Worm (Caenorhabditis elegans) whole organism, L1 larva: Measurements from ENCODE around the gene zag-1.
A peak's percentile ranks its signal among the peaks of the same experiment; 100 is the strongest.

Experiments used
- C04F5.9 ChIP-seq: sonication (generic microtip); optimal IDR thresholded peaks from 2 replicates; lab custom pipeline; 2016; ENCODE audit warnings: missing genetic modification characterization, missing compliant biosample characterization
- F16B12.6 ChIP-seq: fragments of 150-350 bp; optimal IDR thresholded peaks from 2 replicates; lab custom pipeline; 2014; ENCODE audit warnings: missing biosample characterization, missing genetic modification characterization
- alr-1 ChIP-seq: fragments of 200-800 bp; sonication (Bioruptor generic); optimal IDR thresholded peaks from 2 replicates; lab custom pipeline; 2018; ENCODE audit warnings: borderline replicate concordance, mild to moderate bottlenecking, missing genetic modification characterization, missing compliant biosample characterization
- aly-2 ChIP-seq: fragments of 150-350 bp; optimal IDR thresholded peaks from 2 replicates; lab custom pipeline; 2014; ENCODE audit warnings: missing biosample characterization, missing genetic modification characterization
- ama-1 ChIP-seq: fragments of 150-350 bp; optimal IDR thresholded peaks from 2 replicates; lab custom pipeline; 2014
- blmp-1 ChIP-seq: fragments of 150-350 bp; optimal IDR thresholded peaks from 2 replicates; lab custom pipeline; 2014; ENCODE audit warnings: missing biosample characterization, missing genetic modification characterization
- ceh-82 ChIP-seq, 3 experiments: fragments of 150-350 bp in 1 of 3; sonication (generic microtip) in 2 of 3; optimal IDR thresholded peaks; 2 replicates each; lab custom pipeline; 2014 to 2017; ENCODE audit warnings: missing biosample characterization in 3 of 3, missing genetic modification characterization in 3 of 3
- ceh-90 ChIP-seq: sonication (generic microtip); optimal IDR thresholded peaks from 2 replicates; lab custom pipeline; 2016; ENCODE audit warnings: missing genetic modification characterization, missing compliant biosample characterization
- ces-1 ChIP-seq: fragments of 150-350 bp; optimal IDR thresholded peaks from 2 replicates; lab custom pipeline; 2014; ENCODE audit warnings: missing biosample characterization, missing genetic modification reagents, missing genetic modification characterization
- dpl-1 ChIP-seq, 3 experiments: fragments of 150-350 bp in 2 of 3; sonication (generic microtip) in 1 of 3; optimal IDR thresholded peaks; 2 replicates each; lab custom pipeline; 2014 to 2017; ENCODE audit warnings: missing biosample characterization in 3 of 3, missing genetic modification characterization in 3 of 3, missing genetic modification reagents in 3 of 3
- efl-1 ChIP-seq, 4 experiments: fragments of 150-350 bp; optimal IDR thresholded peaks in 3 of 4; peaks in 1 of 4; 1 replicate in 1 of 4; 2 replicates in 3 of 4; lab custom pipeline; 2014; ENCODE audit warnings: missing biosample characterization in 2 of 4, missing genetic modification characterization in 2 of 4, missing genetic modification reagents in 2 of 4
- efl-3 ChIP-seq: fragments of 200-800 bp; sonication (Bioruptor generic); optimal IDR thresholded peaks from 2 replicates; lab custom pipeline; 2018; ENCODE audit warnings: mild to moderate bottlenecking, missing genetic modification characterization, missing compliant biosample characterization
- egl-13 ChIP-seq: sonication (generic microtip); optimal IDR thresholded peaks from 2 replicates; lab custom pipeline; 2016; ENCODE audit warnings: missing genotype, missing genetic modification reagents, missing genetic modification characterization, missing compliant biosample characterization
- elt-2 ChIP-seq: sonication (generic microtip); optimal IDR thresholded peaks from 2 replicates; lab custom pipeline; 2016; ENCODE audit warnings: missing genetic modification characterization, mild to moderate bottlenecking, inconsistent platforms, missing compliant biosample characterization, missing genetic modification reagents
- elt-3 ChIP-seq, 6 experiments: fragments of 150-350 bp in 1 of 6; sonication (generic microtip); optimal IDR thresholded peaks; 2 replicates each; lab custom pipeline; 2017 to 2018; ENCODE audit warnings: missing biosample characterization in 6 of 6, missing genetic modification characterization in 6 of 6, inconsistent platforms in 1 of 6
- ets-5 ChIP-seq: fragments of 200-800 bp; sonication (Bioruptor generic); IDR thresholded peaks from 2 replicates; pipeline ENCODE4 v1.3.6; 2022; ENCODE audit warnings: missing genetic modification characterization, missing compliant biosample characterization
- fkh-10 ChIP-seq: sonication (generic microtip); optimal IDR thresholded peaks from 2 replicates; lab custom pipeline; 2017; ENCODE audit warnings: missing biosample characterization, missing genetic modification reagents, missing genetic modification characterization
- hlh-17 ChIP-seq: fragments of 200-800 bp; sonication (Bioruptor generic); optimal IDR thresholded peaks from 2 replicates; lab custom pipeline; 2018; ENCODE audit warnings: missing genetic modification characterization, mild to moderate bottlenecking, missing compliant biosample characterization, moderate library complexity, borderline replicate concordance
- irx-1 ChIP-seq: sonication (generic microtip); optimal IDR thresholded peaks from 2 replicates; lab custom pipeline; 2016; ENCODE audit warnings: missing genetic modification characterization, missing compliant biosample characterization
- isw-1 ChIP-seq: fragments of 200-800 bp; sonication (Bioruptor generic); IDR thresholded peaks from 2 replicates; pipeline ENCODE4 v1.3.6; 2022; ENCODE audit warnings: missing genetic modification characterization, missing compliant biosample characterization
- jun-1 ChIP-seq: fragments of 150-350 bp; optimal IDR thresholded peaks from 2 replicates; lab custom pipeline; 2014; ENCODE audit warnings: missing biosample characterization, missing genetic modification reagents, missing genetic modification characterization
- lin-13 ChIP-seq: fragments of 150-350 bp; optimal IDR thresholded peaks from 2 replicates; lab custom pipeline; 2014; ENCODE audit warnings: missing biosample characterization, missing genetic modification reagents, missing genetic modification characterization
- lin-15B ChIP-seq: fragments of 150-350 bp; sonication (generic microtip); optimal IDR thresholded peaks from 3 replicates; lab custom pipeline; 2014; ENCODE audit warnings: missing biosample characterization, missing genetic modification characterization
- lin-35 ChIP-seq, 2 experiments: fragments of 150-350 bp; optimal IDR thresholded peaks; 2 replicates each; lab custom pipeline; 2014; ENCODE audit warnings: missing biosample characterization in 2 of 2, missing genetic modification characterization in 2 of 2, missing genetic modification reagents in 2 of 2
- lin-39 ChIP-seq: fragments of 150-350 bp; optimal IDR thresholded peaks from 2 replicates; lab custom pipeline; 2014; ENCODE audit warnings: missing biosample characterization, missing genetic modification reagents, missing genetic modification characterization
- lir-3 ChIP-seq: sonication (generic microtip); optimal IDR thresholded peaks from 2 replicates; lab custom pipeline; 2016; ENCODE audit warnings: mild to moderate bottlenecking, missing genetic modification characterization, moderate library complexity, missing compliant biosample characterization; ENCODE audit not compliant: poor library complexity
- mab-9 ChIP-seq: fragments of 200-800 bp; sonication (Bioruptor generic); IDR thresholded peaks from 2 replicates; pipeline ENCODE4 v1.3.6; 2022; ENCODE audit warnings: missing genetic modification reagents, missing genetic modification characterization, missing compliant biosample characterization
- mdl-1 ChIP-seq, 2 experiments: fragments of 150-350 bp; optimal IDR thresholded peaks; 2 replicates each; lab custom pipeline; 2014 to 2017; ENCODE audit warnings: missing biosample characterization in 2 of 2, missing genetic modification characterization in 2 of 2, inconsistent platforms in 1 of 2
- mef-2 ChIP-seq: fragments of 150-350 bp; optimal IDR thresholded peaks from 2 replicates; lab custom pipeline; 2014; ENCODE audit warnings: missing biosample characterization, missing genetic modification characterization
- mep-1 ChIP-seq: fragments of 150-350 bp; optimal IDR thresholded peaks from 2 replicates; lab custom pipeline; 2014; ENCODE audit warnings: missing biosample characterization, missing genetic modification characterization
- nhr-11 ChIP-seq: fragments of 150-350 bp; optimal IDR thresholded peaks from 2 replicates; lab custom pipeline; 2014; ENCODE audit warnings: missing biosample characterization, missing genetic modification characterization
- nhr-12 ChIP-seq: sonication (generic microtip); optimal IDR thresholded peaks from 2 replicates; lab custom pipeline; 2017; ENCODE audit warnings: missing biosample characterization, missing genetic modification characterization
- nhr-28 ChIP-seq: fragments of 150-350 bp; optimal IDR thresholded peaks from 2 replicates; lab custom pipeline; 2014; ENCODE audit warnings: missing biosample characterization, missing genetic modification characterization
- nhr-47 ChIP-seq: sonication (generic microtip); optimal IDR thresholded peaks from 2 replicates; lab custom pipeline; 2016; ENCODE audit warnings: mild to moderate bottlenecking, missing genetic modification characterization, moderate library complexity, missing compliant biosample characterization
- nhr-76 ChIP-seq: sonication (generic microtip); optimal IDR thresholded peaks from 2 replicates; lab custom pipeline; 2017; ENCODE audit warnings: missing biosample characterization, missing genetic modification characterization
- nhr-84 ChIP-seq: sonication (generic microtip); optimal IDR thresholded peaks from 2 replicates; lab custom pipeline; 2017; ENCODE audit warnings: missing biosample characterization, missing genetic modification characterization
- nhr-85 ChIP-seq: sonication (generic microtip); peaks from one replicate; lab custom pipeline; 2016; ENCODE audit warnings: missing genetic modification characterization, inconsistent platforms, missing compliant biosample characterization
- pag-3 ChIP-seq: sonication (generic microtip); optimal IDR thresholded peaks from 2 replicates; lab custom pipeline; 2017; ENCODE audit warnings: missing genetic modification characterization, mild to moderate bottlenecking, missing compliant biosample characterization, antibody characterized with exemption, borderline replicate concordance; ENCODE audit not compliant: insufficient read depth
- pqm-1 ChIP-seq: sonication (generic microtip); optimal IDR thresholded peaks from 3 replicates; lab custom pipeline; 2017; ENCODE audit warnings: missing biosample characterization, missing genetic modification characterization
- skn-1 ChIP-seq: fragments of 150-350 bp; optimal IDR thresholded peaks from 2 replicates; lab custom pipeline; 2014; ENCODE audit warnings: missing biosample characterization, missing genetic modification characterization
- snpc-4 ChIP-seq: fragments of 150-350 bp; optimal IDR thresholded peaks from 2 replicates; lab custom pipeline; 2014; ENCODE audit warnings: missing biosample characterization, missing genetic modification characterization
- sox-4 ChIP-seq: sonication (generic microtip); optimal IDR thresholded peaks from 2 replicates; lab custom pipeline; 2016; ENCODE audit warnings: missing genetic modification characterization, missing compliant biosample characterization
- sup-37 ChIP-seq: fragments of 200-800 bp; sonication (Bioruptor generic); optimal IDR thresholded peaks from 2 replicates; lab custom pipeline; 2018; ENCODE audit warnings: mild to moderate bottlenecking, missing genetic modification characterization, missing compliant biosample characterization
- swsn-7 ChIP-seq: sonication (generic microtip); optimal IDR thresholded peaks from 2 replicates; lab custom pipeline; 2016; ENCODE audit warnings: missing genetic modification characterization, missing compliant biosample characterization
- tlp-1 ChIP-seq: fragments of 150-350 bp; optimal IDR thresholded peaks from 2 replicates; lab custom pipeline; 2014; ENCODE audit warnings: missing biosample characterization, missing genetic modification characterization
- unc-30 ChIP-seq: sonication (generic microtip); optimal IDR thresholded peaks from 2 replicates; lab custom pipeline; 2017; ENCODE audit warnings: missing biosample characterization, missing genetic modification characterization
- vab-15 ChIP-seq: sonication (generic microtip); optimal IDR thresholded peaks from 2 replicates; lab custom pipeline; 2017; ENCODE audit warnings: missing genotype, mild to moderate bottlenecking, missing genetic modification characterization, missing compliant biosample characterization
- xbp-1 ChIP-seq: sonication (generic microtip); optimal IDR thresholded peaks from 2 replicates; lab custom pipeline; 2016; ENCODE audit warnings: missing genetic modification characterization, missing compliant biosample characterization
- zag-1 ChIP-seq: fragments of 150-350 bp; optimal IDR thresholded peaks from 2 replicates; lab custom pipeline; 2014; ENCODE audit warnings: missing biosample characterization, missing genetic modification characterization
- zip-4 ChIP-seq: fragments of 200-800 bp; sonication (Bioruptor generic); optimal IDR thresholded peaks from 2 replicates; lab custom pipeline; 2018; ENCODE audit warnings: mild to moderate bottlenecking, missing genetic modification characterization, moderate library complexity, missing compliant biosample characterization

zag-1 gene

DNA sequence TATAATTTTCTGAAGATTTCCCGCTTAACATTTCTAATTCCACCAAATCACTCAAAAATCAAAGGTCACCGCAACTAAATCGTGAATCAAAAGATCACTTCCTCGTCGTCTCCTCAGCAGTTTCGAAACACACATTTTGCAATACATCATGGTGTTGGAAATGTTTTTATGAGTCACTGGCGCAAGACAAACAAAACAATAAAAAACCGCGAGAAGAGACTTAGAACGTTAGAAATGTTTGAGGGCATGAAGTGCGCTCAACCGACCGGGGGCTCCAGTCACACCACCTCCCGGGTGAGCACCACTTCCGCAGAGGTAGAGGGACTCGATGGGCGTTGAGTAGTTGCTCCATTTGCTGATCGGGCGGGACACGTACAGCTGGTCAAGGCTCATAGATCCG, 19.6 kb downstream of the zag-1 start (continued):
- TF ChIP-seq nhr-11 (no peak), swsn-7 (tag; lab: Kevin White, UChicago) (no peak), lin-35 (GFP tag; optimal IDR thresholded peaks at IDR 0.05; lab: Kevin White, UChicago) (peak; percentile 5 to 16), blmp-1 (tag; lab: Kevin White, UChicago) (peak; percentile 14), F16B12.6 (no peak), nhr-85 (tag; lab: Kevin White, UChicago) (peak; percentile 76), C04F5.9 (tag; lab: Kevin White, UChicago) (no peak), mdl-1 (tag; optimal IDR thresholded peaks at IDR 0.05; lab: Kevin White, UChicago) (peak in 1 of 2 experiments; percentile 39), hlh-17 (GFP tag; lab: Kevin White, UChicago) (no peak), nhr-47 (tag; lab: Kevin White, UChicago) (no peak), sox-4 (tag; lab: Kevin White, UChicago) (no peak), lin-39 (tag; lab: Kevin White, UChicago) (no peak), lin-15B (tag; lab: Kevin White, UChicago) (no peak), elt-3 (tag; optimal IDR thresholded peaks at IDR 0.05; lab: Kevin White, UChicago) (peak in 5 of 6 experiments; percentile 9 to 57 (median 22)), mab-9 (GFP tag; lab: Robert Waterston, UW) (0 out of 2 replicates have a peak, but pooled peaks have one; percentile 26), egl-13 (tag; lab: Kevin White, UChicago) (no peak), nhr-76 (tag; lab: Kevin White, UChicago) (no peak), lir-3 (tag; lab: Kevin White, UChicago) (no peak), ama-1 (lab: Kevin White, UChicago) (no peak), vab-15 (tag; lab: Kevin White, UChicago) (no peak), elt-2 (no peak), nhr-84 (tag; lab: Kevin White, UChicago) (no peak), ceh-82 (tag; optimal IDR thresholded peaks at IDR 0.05; lab: Kevin White, UChicago) (peak in 2 of 3 experiments; percentile 15 to 42), efl-3 (GFP tag; lab: Kevin White, UChicago) (no peak), alr-1 (tag; lab: Kevin White, UChicago) (no peak), xbp-1 (tag; lab: Kevin White, UChicago) (no peak), sup-37 (GFP tag; lab: Kevin White, UChicago) (no peak), nhr-28 (no peak), mep-1 (tag; lab: Kevin White, UChicago) (peak; percentile 9), skn-1 (tag; lab: Kevin White, UChicago) (peak; percentile 21), jun-1 (peak; percentile 70), irx-1 (tag; lab: Kevin White, UChicago) (no peak), ceh-90 (tag; lab: Kevin White, UChicago) (no peak), tlp-1 (no peak), unc-30 (tag; lab: Kevin White, UChicago) (no peak), zag-1 (tag; lab: Kevin White, UChicago) (no peak), dpl-1 (GFP tag; optimal IDR thresholded peaks at IDR 0.05; lab: Kevin White, UChicago) (peak in 2 of 3 experiments; percentile 15 to 25), mef-2 (no peak), zip-4 (GFP tag; lab: Kevin White, UChicago) (no peak), pqm-1 (no peak), pag-3 (tag; lab: Kevin White, UChicago) (no peak), nhr-12 (tag; lab: Kevin White, UChicago) (no peak)

ce11 chrIV:3876955-3877354, 21.3 kb downstream of the zag-1 start:
- TF ChIP-seq nhr-11 = no peak
- no peak for TF ChIP-seq swsn-7 (tag; lab: Kevin White, UChicago)
- TF ChIP-seq snpc-4 (tag; lab: Kevin White, UChicago) = no peak
- no peak for TF ChIP-seq isw-1 (GFP tag; lab: Robert Waterston, UW)
- TF ChIP-seq egl-13 (tag; lab: Kevin White, UChicago) = no peak
- no peak for TF ChIP-seq lin-13 (GFP tag; lab: Kevin White, UChicago)
- no peak for TF ChIP-seq aly-2 (tag; lab: Kevin White, UChicago)
- no peak for TF ChIP-seq xbp-1 (tag; lab: Kevin White, UChicago)
- TF ChIP-seq efl-3 (GFP tag; lab: Kevin White, UChicago) = no peak
- no peak for TF ChIP-seq zag-1 (tag; lab: Kevin White, UChicago)
- TF ChIP-seq zip-4 (GFP tag; lab: Kevin White, UChicago) = no peak
- no peak for TF ChIP-seq efl-1 (optimal IDR thresholded peaks at IDR 0.05; lab: Kevin White, UChicago)
- TF ChIP-seq efl-1 (GFP tag; optimal IDR thresholded peaks at IDR 0.05 in 1 of 2; lab: Kevin White, UChicago) = no peak
- no peak for TF ChIP-seq fkh-10 (GFP tag; lab: Kevin White, UChicago)
- no peak for TF ChIP-seq ets-5 (GFP tag; lab: Robert Waterston, UW)
- no peak for TF ChIP-seq sup-37 (GFP tag; lab: Kevin White, UChicago)
- no peak for TF ChIP-seq ces-1 (GFP tag; lab: Kevin White, UChicago)
